Worm (Caenorhabditis elegans): ENCODE results near the gene F07A11.4.

Gene F07A11.4

ce11 chrII:11634681-11635527 lies 34.1 kb downstream of the F07A11.4 start (continued):
- TF ChIP-seq eyg-1 (tag; optimal IDR thresholded peaks at IDR 0.05) (peak; percentile 78), unc-3 (GFP tag; conservative IDR thresholded peaks at IDR 0.05) (0 out of 2 replicates have a peak, but pooled peaks have one; percentile 30), unc-3 (tag; optimal IDR thresholded peaks at IDR 0.05) (no peak), K09A11.1 (tag; optimal IDR thresholded peaks at IDR 0.05; ENCODE audit: insufficient read depth) (peak; percentile 40), hlh-6 (tag; optimal IDR thresholded peaks at IDR 0.05) (peak; percentile 82), ama-1 (optimal IDR thresholded peaks at IDR 0.05) (no peak), ceh-30 (tag; optimal IDR thresholded peaks at IDR 0.05) (no peak), hlh-13 (GFP tag; optimal IDR thresholded peaks at IDR 0.05) (no peak), ahr-1 (tag; optimal IDR thresholded peaks at IDR 0.05) (no peak), gmeb-2 (tag; optimal IDR thresholded peaks at IDR 0.05) (peak; percentile 5), syd-9 (tag; optimal IDR thresholded peaks at IDR 0.05) (peak; percentile 66), pqm-1 (tag; optimal IDR thresholded peaks at IDR 0.05) (peak; percentile 33), C08G9.2 (tag; optimal IDR thresholded peaks at IDR 0.05) (peak; percentile 54), dve-1 (tag; optimal IDR thresholded peaks at IDR 0.05) (peak; percentile 79), nfya-1 (tag; optimal IDR thresholded peaks at IDR 0.05) (peak; percentile 94), hlh-30 (tag; optimal IDR thresholded peaks at IDR 0.05; ENCODE audit: insufficient read depth) (peak; percentile 60), hlh-8 (tag; optimal IDR thresholded peaks at IDR 0.05) (peak; percentile 82), fkh-6 (tag; optimal IDR thresholded peaks at IDR 0.05) (peak; percentile 52), F13H6.1 (tag; optimal IDR thresholded peaks at IDR 0.05) (peak; percentile 91), K02D7.2 (tag; optimal IDR thresholded peaks at IDR 0.05) (no peak), lin-11 (tag; optimal IDR thresholded peaks at IDR 0.05) (no peak), pha-4 (tag; optimal IDR thresholded peaks at IDR 0.05) (no peak), tbx-7 (tag; optimal IDR thresholded peaks at IDR 0.05) (peak; percentile 33), ceh-9 (tag; optimal IDR thresholded peaks at IDR 0.05) (no peak), tbx-2 (tag; optimal IDR thresholded peaks at IDR 0.05) (peak; percentile 97), ceh-31 (tag; optimal IDR thresholded peaks at IDR 0.05) (peak; percentile 93), rnt-1 (tag; optimal IDR thresholded peaks at IDR 0.05) (peak; percentile 98), pat-9 (tag; optimal IDR thresholded peaks at IDR 0.05) (peak; percentile 41), ceh-2 (tag; optimal IDR thresholded peaks at IDR 0.05) (peak; percentile 69), ceh-45 (GFP tag; IDR thresholded peaks at IDR 0.05) (0 out of 2 replicates have a peak, but pooled peaks have one; percentile 42), ceh-34 (tag; optimal IDR thresholded peaks at IDR 0.05) (peak; percentile 90), ref-2 (tag; optimal IDR thresholded peaks at IDR 0.05) (peak; percentile 82), ztf-16 (tag; optimal IDR thresholded peaks at IDR 0.05) (peak; percentile 74), ceh-18 (tag; optimal IDR thresholded peaks at IDR 0.05) (peak; percentile 88), pag-3 (tag; optimal IDR thresholded peaks at IDR 0.05; ENCODE audit: borderline replicate concordance) (no peak), fax-1 (tag; optimal IDR thresholded peaks at IDR 0.05) (peak; percentile 59), ttx-3 (tag; optimal IDR thresholded peaks at IDR 0.05) (peak; percentile 43), elt-2 (tag; optimal IDR thresholded peaks at IDR 0.05) (peak; percentile 33)

- TF ChIP-seq ceh-48 (tag; optimal IDR thresholded peaks at IDR 0.05) (peak; percentile 44), unc-3 (GFP tag; conservative IDR thresholded peaks at IDR 0.05) (no peak), unc-3 (tag; optimal IDR thresholded peaks at IDR 0.05) (no peak), hlh-15 (tag; optimal IDR thresholded peaks at IDR 0.05) (no peak), hlh-6 (tag; optimal IDR thresholded peaks at IDR 0.05) (no peak), fkh-10 (GFP tag; optimal IDR thresholded peaks at IDR 0.05) (no peak), pqm-1 (tag; optimal IDR thresholded peaks at IDR 0.05) (no peak), rnt-1 (tag; optimal IDR thresholded peaks at IDR 0.05) (peak; percentile 52), lim-6 (tag; optimal IDR thresholded peaks at IDR 0.05) (no peak), elt-4 (tag; optimal IDR thresholded peaks at IDR 0.05) (no peak), ceh-24 (tag; optimal IDR thresholded peaks at IDR 0.05) (no peak), lin-11 (tag; optimal IDR thresholded peaks at IDR 0.05) (no peak), pros-1 (tag; optimal IDR thresholded peaks at IDR 0.05) (peak; percentile 87), unc-86 (tag; optimal IDR thresholded peaks at IDR 0.05) (no peak), tbx-2 (tag; optimal IDR thresholded peaks at IDR 0.05) (peak; percentile 56), ceh-6 (GFP tag; optimal IDR thresholded peaks at IDR 0.05) (peak; percentile 5), K09A11.1 (tag; optimal IDR thresholded peaks at IDR 0.05; ENCODE audit: insufficient read depth) (peak; percentile 55), ceh-9 (tag; optimal IDR thresholded peaks at IDR 0.05) (no peak), dmd-4 (tag; optimal IDR thresholded peaks at IDR 0.05; ENCODE audit: borderline replicate concordance) (no peak), C08G9.2 (tag; optimal IDR thresholded peaks at IDR 0.05) (peak; percentile 6), nfya-1 (tag; optimal IDR thresholded peaks at IDR 0.05) (peak; percentile 89), hlh-8 (tag; optimal IDR thresholded peaks at IDR 0.05) (peak; percentile 35), unc-42 (tag; optimal IDR thresholded peaks at IDR 0.05) (peak; percentile 45), syd-9 (tag; optimal IDR thresholded peaks at IDR 0.05) (no peak), nhr-11 (tag; optimal IDR thresholded peaks at IDR 0.05) (no peak)
Observed at ce11 chrII:11635745-11636161, 34.9 kb downstream of the F07A11.4 start.
